Worm (Caenorhabditis elegans): ENCODE results near the gene srx-19.

DNA sequence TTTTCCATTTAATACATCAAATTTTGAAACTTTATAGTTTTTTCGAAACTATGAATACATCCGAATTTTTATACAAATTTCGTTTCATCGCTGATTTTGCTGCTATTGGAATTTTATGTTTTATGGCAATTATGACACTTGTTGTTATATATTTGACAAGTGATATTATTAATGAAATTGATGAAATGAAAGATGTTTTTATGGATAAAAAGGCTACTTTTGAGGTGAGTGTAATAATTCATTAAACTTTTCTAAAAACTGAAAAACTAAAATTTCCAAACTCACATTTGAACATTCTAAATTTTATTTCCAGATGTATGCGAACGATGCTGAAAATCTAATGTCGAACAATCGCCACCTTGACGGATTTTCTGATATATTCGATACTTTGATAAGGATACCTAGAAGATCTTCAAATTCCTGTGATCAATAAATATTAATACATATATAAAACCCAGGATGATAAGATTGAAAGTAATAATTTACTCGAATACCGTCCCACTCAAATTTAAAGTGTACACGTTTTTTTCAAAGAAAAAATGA lies 33.0 kb downstream of the srx-19 start, which contains the start of the genes T22D1.17 and T22D1.8:
- TF ChIP-seq fkh-10 (GFP tag; optimal IDR thresholded peaks at IDR 0.05) (no peak), nhr-12 (tag; optimal IDR thresholded peaks at IDR 0.05) (no peak), pqm-1 (tag; optimal IDR thresholded peaks at IDR 0.05) (no peak), nhr-77 (tag; optimal IDR thresholded peaks at IDR 0.05) (no peak), jun-1 (tag; optimal IDR thresholded peaks at IDR 0.05) (no peak)
